Worm (Caenorhabditis elegans) whole organism, L2 larva: ENCODE measurements around the gene ptr-13.
A peak's percentile ranks its signal among the peaks of the same experiment; 100 is the strongest.

Experiments
- R02D3.7 ChIP-seq: fragments of 150-350 bp; optimal IDR thresholded peaks from 2 replicates; lab custom pipeline; 2014; ENCODE audit warnings: missing biosample characterization, missing genetic modification characterization
- ZK546.5 ChIP-seq: sonication (generic microtip); optimal IDR thresholded peaks from 2 replicates; lab custom pipeline; 2017; ENCODE audit warnings: missing biosample characterization, missing genetic modification characterization
- blmp-1 ChIP-seq: sonication (generic microtip); optimal IDR thresholded peaks from 2 replicates; lab custom pipeline; 2017; ENCODE audit warnings: missing genetic modification characterization, mild to moderate bottlenecking, missing compliant biosample characterization, antibody characterized with exemption, moderate library complexity; ENCODE audit not compliant: insufficient read depth
- lin-39 ChIP-seq: fragments of 150-350 bp; optimal IDR thresholded peaks from 2 replicates; lab custom pipeline; 2014; ENCODE audit warnings: missing biosample characterization, missing genetic modification reagents, missing genetic modification characterization
- mdl-1 ChIP-seq, 2 experiments: fragments of 150-350 bp in 1 of 2; sonication (generic microtip) in 1 of 2; optimal IDR thresholded peaks; 2 replicates each; lab custom pipeline; 2017; ENCODE audit warnings: missing biosample characterization in 2 of 2, missing genetic modification characterization in 2 of 2
- nhr-11 ChIP-seq: fragments of 150-350 bp; optimal IDR thresholded peaks from 2 replicates; lab custom pipeline; 2014; ENCODE audit warnings: missing biosample characterization, missing genetic modification characterization
- nhr-12 ChIP-seq: fragments of 150-350 bp; optimal IDR thresholded peaks from 2 replicates; lab custom pipeline; 2014; ENCODE audit warnings: missing biosample characterization, missing genetic modification characterization
- nhr-129 ChIP-seq: fragments of 150-350 bp; optimal IDR thresholded peaks from 2 replicates; lab custom pipeline; 2014; ENCODE audit warnings: missing biosample characterization, missing genetic modification characterization
- skn-1 ChIP-seq: sonication (generic microtip); optimal IDR thresholded peaks from 2 replicates; lab custom pipeline; 2017; ENCODE audit warnings: missing biosample characterization, missing genetic modification characterization
- unc-55 ChIP-seq: fragments of 150-350 bp; sonication (generic microtip); optimal IDR thresholded peaks from 3 replicates; lab custom pipeline; 2014; ENCODE audit warnings: missing biosample characterization, missing genetic modification reagents, missing genetic modification characterization
- unc-62 ChIP-seq: fragments of 150-350 bp; optimal IDR thresholded peaks from 2 replicates; lab custom pipeline; 2014; ENCODE audit warnings: missing biosample characterization, missing genetic modification reagents, missing genetic modification characterization
- zag-1 ChIP-seq: fragments of 150-350 bp; optimal IDR thresholded peaks from 2 replicates; lab custom pipeline; 2014; ENCODE audit warnings: missing biosample characterization, missing genetic modification characterization
- ztf-4 ChIP-seq: fragments of 150-350 bp; optimal IDR thresholded peaks from 2 replicates; lab custom pipeline; 2014; ENCODE audit warnings: missing biosample characterization, missing genetic modification characterization

ce11 chrII:11176441-11176840 is 14.2 kb upstream of the ptr-13 start:
- TF ChIP-seq lin-39, result no peak
- TF ChIP-seq ZK546.5, result no peak
- no peak for TF ChIP-seq zag-1 (tag; lab: Kevin White, UChicago)
- TF ChIP-seq R02D3.7 (tag; lab: Kevin White, UChicago), result no peak
- TF ChIP-seq mdl-1 (tag; optimal IDR thresholded peaks at IDR 0.05; lab: Kevin White, UChicago), result no peak
- no peak for TF ChIP-seq unc-62 (GFP tag; lab: Kevin White, UChicago)
- TF ChIP-seq nhr-129 (tag; lab: Kevin White, UChicago), result no peak
- TF ChIP-seq nhr-11 (tag; lab: Kevin White, UChicago), result no peak
- TF ChIP-seq unc-55 (GFP tag; lab: Kevin White, UChicago), result peak; percentile 15
- no peak for TF ChIP-seq skn-1
- no peak for TF ChIP-seq blmp-1
- no peak for TF ChIP-seq ztf-4
- no peak for TF ChIP-seq nhr-12
